Worm (Caenorhabditis elegans) whole organism, L3 larva: ENCODE data around the gene gcy-15.

Source experiments
- ZK546.5 ChIP-seq: sonication (generic microtip); optimal IDR thresholded peaks from 2 replicates; lab custom pipeline; 2017; ENCODE audit warnings: missing biosample characterization, missing genetic modification characterization
- ama-1 ChIP-seq: fragments of 150-350 bp; optimal IDR thresholded peaks from 2 replicates; lab custom pipeline; 2018
- egl-27 ChIP-seq: sonication (generic microtip); optimal IDR thresholded peaks from 4 replicates; lab custom pipeline; 2017; ENCODE audit warnings: missing biosample characterization, missing genetic modification reagents, missing genetic modification characterization
- elt-3 ChIP-seq, 3 experiments: fragments of 150-350 bp in 1 of 3; sonication (generic microtip) in 2 of 3; optimal IDR thresholded peaks; 2 replicates in 2 of 3; 4 replicates in 1 of 3; lab custom pipeline; 2014 to 2017; ENCODE audit warnings: missing biosample characterization in 3 of 3, missing genetic modification characterization in 3 of 3
- lin-15B ChIP-seq: fragments of 150-350 bp; optimal IDR thresholded peaks from 2 replicates; lab custom pipeline; 2014; ENCODE audit warnings: missing biosample characterization, missing genetic modification characterization
- mdl-1 ChIP-seq: fragments of 150-350 bp; optimal IDR thresholded peaks from 2 replicates; lab custom pipeline; 2014; ENCODE audit warnings: missing biosample characterization, missing genetic modification characterization
- nhr-237 ChIP-seq: fragments of 150-350 bp; optimal IDR thresholded peaks from 2 replicates; lab custom pipeline; 2014; ENCODE audit warnings: missing biosample characterization, missing genetic modification characterization
- pqm-1 ChIP-seq: fragments of 150-350 bp; optimal IDR thresholded peaks from 2 replicates; lab custom pipeline; 2017; ENCODE audit warnings: missing biosample characterization, missing genetic modification characterization, inconsistent platforms
- tbx-2 ChIP-seq: sonication (generic microtip); optimal IDR thresholded peaks from 2 replicates; lab custom pipeline; 2016; ENCODE audit warnings: mild to moderate bottlenecking, missing genetic modification characterization, missing compliant biosample characterization
- unc-39 ChIP-seq: sonication (generic microtip); optimal IDR thresholded peaks from 4 replicates; lab custom pipeline; 2017; ENCODE audit warnings: missing biosample characterization, missing genetic modification characterization
- unc-62 ChIP-seq: fragments of 150-350 bp; sonication (generic microtip); optimal IDR thresholded peaks from 4 replicates; lab custom pipeline; 2014; ENCODE audit warnings: missing biosample characterization, missing genetic modification reagents, missing genetic modification characterization

DNA sequence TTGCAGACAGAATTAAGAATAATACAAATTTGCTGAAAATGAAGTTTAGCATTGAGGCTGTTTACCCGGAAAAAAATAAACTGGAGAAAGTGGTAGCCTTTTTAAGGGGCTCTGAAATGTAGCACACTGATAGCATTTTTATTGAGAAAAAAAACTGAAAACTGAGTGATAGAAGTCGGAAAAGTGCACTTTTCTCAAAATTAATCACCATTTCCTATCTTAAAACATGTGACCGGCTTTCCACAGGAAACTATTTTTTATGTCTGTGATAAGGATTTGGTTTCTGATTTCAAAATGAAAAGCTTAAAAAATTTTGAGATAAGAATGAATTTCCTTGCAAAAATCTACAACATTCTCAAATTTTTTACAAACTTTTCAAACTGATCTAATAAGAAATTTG is 23.9 kb upstream of the gcy-15 start, which contains the start of gene ZC239.22:
- no peak for TF ChIP-seq nhr-237 (tag; lab: Kevin White, UChicago)
- no peak for TF ChIP-seq ama-1 (lab: Kevin White, UChicago)
- TF ChIP-seq elt-3 (tag; optimal IDR thresholded peaks at IDR 0.05; lab: Kevin White, UChicago): no peak
- TF ChIP-seq ZK546.5 (tag; lab: Kevin White, UChicago): no peak
- no peak for TF ChIP-seq tbx-2 (tag; lab: Kevin White, UChicago)
- no peak for TF ChIP-seq mdl-1
- no peak for TF ChIP-seq unc-62 (GFP tag; lab: Kevin White, UChicago)
- TF ChIP-seq unc-39: no peak
- no peak for TF ChIP-seq pqm-1 (tag; lab: Kevin White, UChicago)
- TF ChIP-seq lin-15B: no peak
- no peak for TF ChIP-seq egl-27 (tag; lab: Kevin White, UChicago)
